Fruit fly (Drosophila melanogaster) whole organism, prepupa: ENCODE results near the gene CG33342.

Experiments
- CG10669 ChIP-seq: fragments of 200-800 bp; sonication (Bioruptor generic); optimal IDR thresholded peaks from 3 replicates; lab custom pipeline; 2018; ENCODE audit warnings: missing biosample characterization, mild to moderate bottlenecking, missing genetic modification characterization, moderate library complexity
- CG11902 ChIP-seq: fragments of 200-800 bp; sonication (Bioruptor generic); optimal IDR thresholded peaks from 3 replicates; lab custom pipeline; 2016; ENCODE audit warnings: missing biosample characterization, missing genetic modification characterization
- CG15336 ChIP-seq: fragments of 200-800 bp; sonication (Bioruptor generic); IDR thresholded peaks from 2 replicates; pipeline ENCODE4 v1.3.6; 2022; ENCODE audit warnings: missing biosample characterization, missing genetic modification characterization
- CG16779 ChIP-seq: fragments of 200-800 bp; sonication (Bioruptor generic); optimal IDR thresholded peaks from 3 replicates; lab custom pipeline; 2017; ENCODE audit warnings: missing biosample characterization, mild to moderate bottlenecking, missing genetic modification characterization
- CG32006 ChIP-seq: fragments of 200-800 bp; sonication (Bioruptor generic); optimal IDR thresholded peaks from 3 replicates; lab custom pipeline; 2017; ENCODE audit warnings: missing biosample characterization, mild to moderate bottlenecking, missing genetic modification characterization
- CG6792 ChIP-seq: fragments of 200-800 bp; sonication (Bioruptor generic); optimal IDR thresholded peaks from 3 replicates; lab custom pipeline; 2016; ENCODE audit warnings: missing biosample characterization, missing genetic modification characterization
- CG8632 ChIP-seq: fragments of 200-800 bp; sonication (Bioruptor generic); optimal IDR thresholded peaks from 3 replicates; lab custom pipeline; 2016; ENCODE audit warnings: missing biosample characterization, missing genetic modification characterization
- Ets96B ChIP-seq: fragments of 200-800 bp; optimal IDR thresholded peaks from 2 replicates; lab custom pipeline; 2019; ENCODE audit warnings: missing biosample characterization, mild to moderate bottlenecking, missing genetic modification characterization, moderate library complexity
- Hr39 ChIP-seq: fragments of 200-800 bp; sonication (Bioruptor generic); optimal IDR thresholded peaks from 2 replicates; lab custom pipeline; 2016; ENCODE audit warnings: missing biosample characterization, missing genetic modification characterization
- Sox15 ChIP-seq: fragments of 200-800 bp; sonication (Bioruptor generic); optimal IDR thresholded peaks from 3 replicates; lab custom pipeline; 2016; ENCODE audit warnings: missing biosample characterization, missing genetic modification characterization
- achi ChIP-seq: fragments of 200-800 bp; sonication (Bioruptor generic); optimal IDR thresholded peaks from 3 replicates; lab custom pipeline; 2016; ENCODE audit warnings: missing biosample characterization, missing genetic modification characterization
- acj6 ChIP-seq: fragments of 200-800 bp; sonication (Bioruptor generic); optimal IDR thresholded peaks from 3 replicates; lab custom pipeline; 2016; ENCODE audit warnings: missing biosample characterization, missing genetic modification characterization
- cyc ChIP-seq: fragments of 200-800 bp; sonication (Bioruptor generic); optimal IDR thresholded peaks from 3 replicates; lab custom pipeline; 2016; ENCODE audit warnings: missing biosample characterization, missing genetic modification characterization
- salr ChIP-seq, 2 experiments: fragments of 200-800 bp; sonication (Bioruptor generic); optimal IDR thresholded peaks; 3 replicates each; lab custom pipeline; 2016 to 2018; ENCODE audit warnings: missing biosample characterization in 2 of 2, missing genetic modification characterization in 2 of 2, mild to moderate bottlenecking in 1 of 2

- TF ChIP-seq CG6792 (GFP tag; lab: Kevin White, UChicago) (no peak), CG8632 (GFP tag; lab: Kevin White, UChicago) (no peak), CG15336 (GFP tag; lab: Robert Waterston, UW) (no peak), salr (GFP tag; optimal IDR thresholded peaks at IDR 0.05; lab: Kevin White, UChicago) (no peak), CG10669 (GFP tag; lab: Kevin White, UChicago) (no peak), Hr39 (GFP tag; lab: Kevin White, UChicago) (no peak), CG32006 (GFP tag; lab: Kevin White, UChicago) (no peak), acj6 (no peak), CG11902 (GFP tag; lab: Kevin White, UChicago) (no peak), CG16779 (no peak), Sox15 (GFP tag; lab: Kevin White, UChicago) (no peak), cyc (GFP tag; lab: Kevin White, UChicago) (no peak), achi (GFP tag; lab: Kevin White, UChicago) (no peak), Ets96B (no peak)
Observed at dm6 chr3R:24376565-24376964, at the start of gene CG33342.
